Worm (Caenorhabditis elegans) whole organism, young adult: ENCODE results near the gene F41F3.9.

Source experiments
- dpl-1 ChIP-seq: fragments of 150-350 bp; optimal IDR thresholded peaks from 2 replicates; lab custom pipeline; 2014; ENCODE audit warnings: missing biosample characterization, missing genetic modification reagents, missing genetic modification characterization
- snpc-4 ChIP-seq, 5 experiments: fragments of 150-350 bp in 1 of 5; sonication (generic microtip) in 4 of 5; optimal IDR thresholded peaks; 2 replicates each; lab custom pipeline; 2014 to 2018; ENCODE audit warnings: missing genetic modification characterization in 5 of 5, missing biosample characterization in 3 of 5, antibody characterized with exemption in 2 of 5, mild to moderate bottlenecking in 2 of 5, missing compliant biosample characterization in 2 of 5, missing genotype in 2 of 5, moderate library complexity in 2 of 5, missing genetic modification reagents in 1 of 5
- unc-62 ChIP-seq: fragments of 150-350 bp; optimal IDR thresholded peaks from 2 replicates; lab custom pipeline; 2014; ENCODE audit warnings: missing biosample characterization, missing genetic modification reagents, missing genetic modification characterization

DNA sequence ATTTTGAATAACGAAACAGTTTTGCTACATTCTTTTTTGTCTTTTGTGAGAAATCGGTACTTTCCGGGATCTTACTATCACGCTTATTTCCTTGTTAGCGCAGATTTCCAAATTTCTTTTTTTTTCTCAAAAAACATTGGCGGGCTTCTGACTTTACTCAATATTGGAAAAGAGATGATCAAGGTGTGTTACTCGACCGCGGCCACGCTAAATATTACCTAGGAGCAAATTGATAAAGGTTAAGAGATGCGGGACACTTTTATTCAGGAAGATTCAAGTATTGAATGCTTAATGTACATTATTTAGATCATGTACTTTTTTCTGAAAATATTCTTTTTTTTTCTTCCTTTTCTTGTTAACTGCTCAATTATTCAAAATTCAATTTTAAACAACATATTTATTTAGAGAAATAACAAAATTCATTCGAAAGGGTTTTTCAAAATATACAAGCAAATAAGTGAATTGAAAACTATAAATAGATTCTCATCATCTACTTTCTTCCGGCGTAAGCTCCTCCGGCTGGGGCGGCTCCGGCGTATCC is 7.9 kb upstream of the F41F3.9 start:
- no peak for TF ChIP-seq snpc-4 (GFP tag; optimal IDR thresholded peaks at IDR 0.05; lab: Kevin White, UChicago)
- TF ChIP-seq snpc-4 (tag; optimal IDR thresholded peaks at IDR 0.05; lab: Kevin White, UChicago): no peak
- TF ChIP-seq dpl-1 (GFP tag; lab: Kevin White, UChicago): no peak
- no peak for TF ChIP-seq unc-62
